Fruit fly (Drosophila melanogaster): ENCODE measurements around the gene Ddx1.

The Ddx1 gene

dm6 chr3L:22287994-22288766 lies 25.0 kb downstream of the Ddx1 start, which contains the start of the genes Hem and IleRS (continued):
- peak; percentile 82 for TF ChIP-seq Awh (GFP tag; IDR thresholded peaks at IDR 0.05)
- peak; percentile 91 for TF ChIP-seq lilli (GFP tag; optimal IDR thresholded peaks at IDR 0.05)
- TF ChIP-seq CG31388 (GFP tag; optimal IDR thresholded peaks at IDR 0.05), result peak; percentile 83
- peak; percentile 74 for TF ChIP-seq org-1 (GFP tag; optimal IDR thresholded peaks at IDR 0.05)
- TF ChIP-seq CG17361 (GFP tag; IDR thresholded peaks at IDR 0.05), result peak; percentile 97
- peak; percentile 87 for TF ChIP-seq CG11093 (GFP tag; IDR thresholded peaks at IDR 0.05)
- peak; percentile 71 for TF ChIP-seq CG8281 (tag; optimal IDR thresholded peaks at IDR 0.05)
- no peak for TF ChIP-seq CG12769 (tag; optimal IDR thresholded peaks at IDR 0.05)
- peak; percentile 91 for TF ChIP-seq pho (GFP tag; optimal IDR thresholded peaks at IDR 0.05)
- peak; percentile 72 for TF ChIP-seq sima (GFP tag; optimal IDR thresholded peaks at IDR 0.05)
- peak; percentile 84 for TF ChIP-seq al (GFP tag; IDR thresholded peaks at IDR 0.05)
- TF ChIP-seq Nf-YC (tag; optimal IDR thresholded peaks at IDR 0.05), result no peak
- TF ChIP-seq Dad (GFP tag; optimal IDR thresholded peaks at IDR 0.05), result peak; percentile 83
- TF ChIP-seq pb (GFP tag; optimal IDR thresholded peaks at IDR 0.05), result peak; percentile 62
- TF ChIP-seq CG8924 (tag; optimal IDR thresholded peaks at IDR 0.05), result peak; percentile 95
- TF ChIP-seq CG7839 (tag; optimal IDR thresholded peaks at IDR 0.05), result peak; percentile 94
- TF ChIP-seq Ada2b (GFP tag; IDR thresholded peaks at IDR 0.05), result peak; percentile 85
- TF ChIP-seq ab (GFP tag; optimal IDR thresholded peaks at IDR 0.05), result no peak
- TF ChIP-seq kni (GFP tag; optimal IDR thresholded peaks at IDR 0.05), result no peak
- TF ChIP-seq CG3281 (GFP tag; optimal IDR thresholded peaks at IDR 0.05), result no peak
- peak; percentile 81 for TF ChIP-seq CG14667 (GFP tag; IDR thresholded peaks at IDR 0.05)
- TF ChIP-seq shn (GFP tag; optimal IDR thresholded peaks at IDR 0.05), result peak; percentile 75
- peak; percentile 46 for TF ChIP-seq fd102C (GFP tag; optimal IDR thresholded peaks at IDR 0.05)
- TF ChIP-seq fd96Cb (tag; optimal IDR thresholded peaks at IDR 0.05), result peak; percentile 93
- TF ChIP-seq CG4730 (GFP tag; IDR thresholded peaks at IDR 0.05), result peak; percentile 85
- TF ChIP-seq Dll (GFP tag; IDR thresholded peaks at IDR 0.05; ENCODE audit: partially characterized antibody), result peak; percentile 81
- peak; percentile 87 for TF ChIP-seq H2.0 (GFP tag; IDR thresholded peaks at IDR 0.05)
- TF ChIP-seq odd (GFP tag; optimal IDR thresholded peaks at IDR 0.05), result no peak
- peak; percentile 86 for TF ChIP-seq CG2889 (GFP tag; IDR thresholded peaks at IDR 0.05)
- peak; percentile 35 for TF ChIP-seq CG10274 (GFP tag; optimal IDR thresholded peaks at IDR 0.05)
- peak; percentile 23 for TF ChIP-seq CG4707 (GFP tag; optimal IDR thresholded peaks at IDR 0.05)
- TF ChIP-seq Dip3 (GFP tag; optimal IDR thresholded peaks at IDR 0.05), result peak; percentile 83
- peak in 1 of 3 experiments; percentile 72 for TF ChIP-seq Stat92E (GFP tag; optimal IDR thresholded peaks at IDR 0.05)
- TF ChIP-seq dati (GFP tag; IDR thresholded peaks at IDR 0.05), result peak; percentile 80; the same call in 1 of the 2 replicates
- peak; percentile 74 for TF ChIP-seq CG6683 (GFP tag; optimal IDR thresholded peaks at IDR 0.05)
- peak; percentile 43; the same call in 1 of the 2 replicates for TF ChIP-seq CG10321 (GFP tag; IDR thresholded peaks at IDR 0.05)
- peak; percentile 90 to 91 for TF ChIP-seq dpn (GFP tag; optimal IDR thresholded peaks at IDR 0.05)
- TF ChIP-seq rib (GFP tag; IDR thresholded peaks at IDR 0.05), result peak; percentile 74; the same call in 1 of the 2 replicates
- TF ChIP-seq CG9437 (GFP tag; optimal IDR thresholded peaks at IDR 0.05), result peak; percentile 88
- TF ChIP-seq MTF-1 (GFP tag; optimal IDR thresholded peaks at IDR 0.05; ENCODE audit: borderline replicate concordance), result peak; percentile 50
- peak; percentile 72 for TF ChIP-seq E2f2 (GFP tag; IDR thresholded peaks at IDR 0.05)
- peak; percentile 86 for TF ChIP-seq CG11247 (GFP tag; IDR thresholded peaks at IDR 0.05)
- TF ChIP-seq insv (GFP tag; optimal IDR thresholded peaks at IDR 0.05), result peak in 1 of 2 experiments; percentile 65
- TF ChIP-seq MESR4 (GFP tag; optimal IDR thresholded peaks at IDR 0.05), result peak; percentile 78
- peak; percentile 64; the same call in 1 of the 2 replicates for TF ChIP-seq inv (GFP tag; IDR thresholded peaks at IDR 0.05; ENCODE audit: partially characterized antibody)
- TF ChIP-seq CG12104 (GFP tag; optimal IDR thresholded peaks at IDR 0.05), result peak; percentile 89
- peak; percentile 84 for TF ChIP-seq klu (GFP tag; IDR thresholded peaks at IDR 0.05)
- TF ChIP-seq CG7271 (tag; optimal IDR thresholded peaks at IDR 0.05), result peak; percentile 72
- TF ChIP-seq fu2 (GFP tag; optimal IDR thresholded peaks at IDR 0.05), result peak; percentile 73
